Worm (Caenorhabditis elegans) whole organism, young adult: ENCODE data around the gene hpk-1.

ENCODE experiments used
- F52B5.7 ChIP-seq: sonication (generic microtip); optimal IDR thresholded peaks from 2 replicates; lab custom pipeline; 2016; ENCODE audit warnings: mild to moderate bottlenecking, missing genetic modification characterization, missing compliant biosample characterization
- attf-5 ChIP-seq: fragments of 200-800 bp; sonication (Bioruptor generic); optimal IDR thresholded peaks from 2 replicates; lab custom pipeline; 2018; ENCODE audit warnings: mild to moderate bottlenecking, missing genetic modification characterization, missing compliant biosample characterization
- dpl-1 ChIP-seq: fragments of 150-350 bp; optimal IDR thresholded peaks from 2 replicates; lab custom pipeline; 2014; ENCODE audit warnings: missing biosample characterization, missing genetic modification reagents, missing genetic modification characterization
- madf-6 ChIP-seq: fragments of 200-800 bp; sonication (Bioruptor generic); IDR thresholded peaks from 2 replicates; pipeline ENCODE4 v1.3.6; 2022; ENCODE audit warnings: missing genetic modification reagents, missing genetic modification characterization, missing compliant biosample characterization
- unc-130 ChIP-seq: sonication (generic microtip); optimal IDR thresholded peaks from 2 replicates; lab custom pipeline; 2016; ENCODE audit warnings: missing genetic modification reagents, missing genetic modification characterization, missing compliant biosample characterization

DNA sequence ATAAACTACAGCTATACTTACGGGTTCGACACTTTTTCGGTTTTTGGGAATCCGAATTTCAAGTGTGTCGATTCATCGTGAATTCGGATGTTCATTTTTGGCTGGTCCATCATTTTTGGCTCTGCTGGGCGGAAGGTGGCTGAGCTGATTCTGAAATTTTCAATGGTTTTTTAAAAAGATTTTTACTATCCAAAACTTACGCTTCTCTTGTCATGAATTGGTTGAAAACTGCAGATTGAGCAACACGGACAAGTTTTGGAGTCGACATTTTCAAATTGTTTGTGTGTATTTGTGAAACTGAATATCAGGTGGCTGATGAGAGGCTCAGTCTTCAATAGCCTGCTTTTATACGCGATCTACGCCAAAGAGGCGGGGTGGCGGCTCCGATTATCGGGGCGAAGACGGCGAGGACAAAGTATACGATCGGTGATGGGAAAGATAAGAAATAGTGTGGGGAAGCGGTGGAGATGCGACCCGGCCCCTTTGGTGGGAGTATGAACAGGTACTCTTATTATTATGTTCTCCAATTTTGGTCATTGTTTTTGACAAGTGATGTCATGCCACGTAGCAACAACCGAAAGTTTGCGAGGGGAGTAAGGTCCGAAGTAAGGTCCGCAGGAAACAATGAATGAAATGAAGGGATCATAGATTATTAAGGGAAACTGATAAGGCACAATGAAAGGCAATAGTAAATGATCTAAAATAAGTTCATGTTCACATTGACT, 29.9 kb upstream of the hpk-1 start, which contains the start of gene F48D6.4:
- no peak for TF ChIP-seq attf-5 (GFP tag; lab: Kevin White, UChicago)
- TF ChIP-seq F52B5.7 (tag; lab: Kevin White, UChicago): no peak
- no peak for TF ChIP-seq dpl-1 (GFP tag; lab: Kevin White, UChicago)
- no peak for TF ChIP-seq unc-130 (GFP tag; lab: Kevin White, UChicago)
- no peak for TF ChIP-seq madf-6 (GFP tag; lab: Robert Waterston, UW)
